Worm (Caenorhabditis elegans) whole organism, mixed stage, embryonic: ENCODE data around the gene Y1A5A.1.

Experiments used
- bed-3 ChIP-seq: fragments of 200-800 bp; sonication (Bioruptor generic); optimal IDR thresholded peaks from 3 replicates; lab custom pipeline; 2018; ENCODE audit warnings: mild to moderate bottlenecking, missing genetic modification characterization, moderate library complexity, missing compliant biosample characterization
- blmp-1 ChIP-seq: fragments of 150-350 bp; optimal IDR thresholded peaks from 2 replicates; lab custom pipeline; 2014; ENCODE audit warnings: missing biosample characterization, missing genetic modification characterization
- ceh-43 ChIP-seq: fragments of 200-800 bp; sonication (Bioruptor generic); optimal IDR thresholded peaks from 2 replicates; lab custom pipeline; 2018; ENCODE audit warnings: mild to moderate bottlenecking, missing genetic modification characterization, moderate library complexity, missing compliant biosample characterization
- ceh-83 ChIP-seq: fragments of 200-800 bp; sonication (Bioruptor generic); optimal IDR thresholded peaks from 2 replicates; lab custom pipeline; 2018; ENCODE audit warnings: mild to moderate bottlenecking, missing genetic modification characterization, missing compliant biosample characterization
- ces-1 ChIP-seq: fragments of 150-350 bp; optimal IDR thresholded peaks from 2 replicates; lab custom pipeline; 2014; ENCODE audit warnings: missing biosample characterization, missing genetic modification reagents, missing genetic modification characterization
- cnd-1 ChIP-seq: fragments of 200-800 bp; sonication (Bioruptor generic); optimal IDR thresholded peaks from 2 replicates; lab custom pipeline; 2018; ENCODE audit warnings: mild to moderate bottlenecking, missing genetic modification characterization, missing compliant biosample characterization
- drap-1 ChIP-seq: fragments of 200-800 bp; sonication (Bioruptor generic); optimal IDR thresholded peaks from 3 replicates; lab custom pipeline; 2018; ENCODE audit warnings: mild to moderate bottlenecking, missing genetic modification characterization, missing compliant biosample characterization
- elt-1 ChIP-seq: sonication (generic microtip); optimal IDR thresholded peaks from 2 replicates; lab custom pipeline; 2017; ENCODE audit warnings: missing genetic modification characterization, mild to moderate bottlenecking, missing compliant biosample characterization, antibody characterized with exemption, moderate library complexity, borderline replicate concordance; ENCODE audit not compliant: insufficient read depth
- elt-3 ChIP-seq: fragments of 150-350 bp; optimal IDR thresholded peaks from 2 replicates; lab custom pipeline; 2014; ENCODE audit warnings: missing biosample characterization, missing genetic modification characterization
- flh-1 ChIP-seq: fragments of 200-800 bp; sonication (Bioruptor generic); optimal IDR thresholded peaks from 2 replicates; lab custom pipeline; 2018; ENCODE audit warnings: mild to moderate bottlenecking, missing genetic modification characterization, moderate library complexity, missing compliant biosample characterization
- hlh-1 ChIP-seq: fragments of 150-350 bp; optimal IDR thresholded peaks from 2 replicates; lab custom pipeline; 2014; ENCODE audit warnings: missing biosample characterization, missing genetic modification reagents, missing genetic modification characterization
- lin-13 ChIP-seq: fragments of 150-350 bp; optimal IDR thresholded peaks from 2 replicates; lab custom pipeline; 2014; ENCODE audit warnings: missing biosample characterization, missing genetic modification characterization
- lin-32 ChIP-seq: fragments of 200-800 bp; sonication (Bioruptor generic); optimal IDR thresholded peaks from 2 replicates; lab custom pipeline; 2018; ENCODE audit warnings: mild to moderate bottlenecking, missing genetic modification characterization, missing compliant biosample characterization
- lsy-2 ChIP-seq: fragments of 150-350 bp; optimal IDR thresholded peaks from 2 replicates; lab custom pipeline; 2014; ENCODE audit warnings: missing biosample characterization, missing genetic modification characterization
- mab-5 ChIP-seq: fragments of 150-350 bp; optimal IDR thresholded peaks from 2 replicates; lab custom pipeline; 2014; ENCODE audit warnings: missing biosample characterization, missing genetic modification characterization
- mep-1 ChIP-seq: fragments of 150-350 bp; optimal IDR thresholded peaks from 2 replicates; lab custom pipeline; 2017; ENCODE audit warnings: missing biosample characterization, missing genetic modification reagents, missing genetic modification characterization, inconsistent platforms
- mls-2 ChIP-seq: sonication (generic microtip); optimal IDR thresholded peaks from 2 replicates; lab custom pipeline; 2016; ENCODE audit warnings: mild to moderate bottlenecking, missing genetic modification characterization, moderate library complexity, missing compliant biosample characterization
- nhr-12 ChIP-seq: fragments of 150-350 bp; optimal IDR thresholded peaks from 2 replicates; lab custom pipeline; 2014; ENCODE audit warnings: missing biosample characterization, missing genetic modification characterization
- nhr-2 ChIP-seq: fragments of 150-350 bp; optimal IDR thresholded peaks from 2 replicates; lab custom pipeline; 2014; ENCODE audit warnings: missing biosample characterization, missing genetic modification characterization
- nhr-237 ChIP-seq: fragments of 150-350 bp; optimal IDR thresholded peaks from 2 replicates; lab custom pipeline; 2014; ENCODE audit warnings: missing biosample characterization, missing genetic modification characterization
- nhr-28 ChIP-seq: fragments of 150-350 bp; optimal IDR thresholded peaks from 2 replicates; lab custom pipeline; 2014; ENCODE audit warnings: missing biosample characterization, missing genetic modification characterization
- nhr-76 ChIP-seq: sonication (generic microtip); optimal IDR thresholded peaks from 2 replicates; lab custom pipeline; 2017; ENCODE audit warnings: missing biosample characterization, missing genetic modification characterization
- pha-4 ChIP-seq: fragments of 150-350 bp; optimal IDR thresholded peaks from 2 replicates; lab custom pipeline; 2018; ENCODE audit warnings: missing biosample characterization, missing genetic modification reagents, missing genetic modification characterization
- sem-2 ChIP-seq: fragments of 200-800 bp; sonication (Bioruptor generic); optimal IDR thresholded peaks from 2 replicates; lab custom pipeline; 2018; ENCODE audit warnings: mild to moderate bottlenecking, missing genetic modification characterization, missing compliant biosample characterization
- snpc-4 ChIP-seq: fragments of 150-350 bp; optimal IDR thresholded peaks from 2 replicates; lab custom pipeline; 2014; ENCODE audit warnings: missing biosample characterization, missing genetic modification characterization
- sptf-1 ChIP-seq: sonication (generic microtip); optimal IDR thresholded peaks from 2 replicates; lab custom pipeline; 2017; ENCODE audit warnings: mild to moderate bottlenecking, missing genetic modification characterization, moderate library complexity, missing compliant biosample characterization
- tbx-8 ChIP-seq: fragments of 200-800 bp; sonication (Bioruptor generic); optimal IDR thresholded peaks from 2 replicates; lab custom pipeline; 2018; ENCODE audit warnings: mild to moderate bottlenecking, missing genetic modification characterization, moderate library complexity, missing compliant biosample characterization
- unc-120 ChIP-seq: sonication (generic microtip); optimal IDR thresholded peaks from 2 replicates; lab custom pipeline; 2017; ENCODE audit warnings: missing genetic modification characterization, missing compliant biosample characterization; ENCODE audit not compliant: poor library complexity, severe bottlenecking
- unc-39 ChIP-seq: fragments of 150-350 bp; optimal IDR thresholded peaks from 2 replicates; lab custom pipeline; 2014; ENCODE audit warnings: missing biosample characterization, missing genetic modification characterization
- unc-62 ChIP-seq: fragments of 150-350 bp; optimal IDR thresholded peaks from 2 replicates; lab custom pipeline; 2014; ENCODE audit warnings: missing biosample characterization, missing genetic modification reagents, missing genetic modification characterization
- zip-8 ChIP-seq: fragments of 150-350 bp; optimal IDR thresholded peaks from 2 replicates; lab custom pipeline; 2014; ENCODE audit warnings: missing biosample characterization, missing genetic modification characterization
- ztf-11 ChIP-seq: fragments of 150-350 bp; optimal IDR thresholded peaks from 2 replicates; lab custom pipeline; 2014; ENCODE audit warnings: missing biosample characterization, missing genetic modification characterization

Gene Y1A5A.1

DNA sequence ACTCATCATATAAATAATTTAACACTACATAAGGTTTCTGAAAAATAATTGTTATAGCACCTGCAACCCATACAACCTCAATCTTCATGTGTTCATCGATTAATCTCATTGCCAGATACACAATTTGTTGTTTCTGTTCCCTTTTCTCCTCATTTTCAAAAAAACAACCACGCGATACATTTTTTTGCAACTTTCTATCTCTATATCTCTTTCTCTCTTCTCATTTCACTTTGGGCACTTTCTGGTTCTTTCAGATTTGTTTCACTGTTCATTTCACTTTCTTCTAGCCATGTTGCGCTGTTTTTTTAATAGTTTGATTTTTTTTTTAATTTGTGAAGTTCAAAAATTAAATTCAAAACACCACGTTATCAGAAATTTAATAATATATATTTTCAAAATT lies 27.3 kb downstream of the Y1A5A.1 start:
- TF ChIP-seq ceh-43 (GFP tag; lab: Kevin White, UChicago) (no peak), blmp-1 (tag; lab: Kevin White, UChicago) (no peak), ceh-83 (GFP tag; lab: Kevin White, UChicago) (no peak), elt-3 (no peak), drap-1 (GFP tag; lab: Kevin White, UChicago) (no peak), mab-5 (tag; lab: Kevin White, UChicago) (no peak), sem-2 (GFP tag; lab: Kevin White, UChicago) (no peak), sptf-1 (no peak), unc-120 (tag; lab: Kevin White, UChicago) (no peak), ztf-11 (tag; lab: Kevin White, UChicago) (no peak), elt-1 (no peak), zip-8 (tag; lab: Kevin White, UChicago) (no peak), pha-4 (tag; lab: Kevin White, UChicago) (no peak)

DNA sequence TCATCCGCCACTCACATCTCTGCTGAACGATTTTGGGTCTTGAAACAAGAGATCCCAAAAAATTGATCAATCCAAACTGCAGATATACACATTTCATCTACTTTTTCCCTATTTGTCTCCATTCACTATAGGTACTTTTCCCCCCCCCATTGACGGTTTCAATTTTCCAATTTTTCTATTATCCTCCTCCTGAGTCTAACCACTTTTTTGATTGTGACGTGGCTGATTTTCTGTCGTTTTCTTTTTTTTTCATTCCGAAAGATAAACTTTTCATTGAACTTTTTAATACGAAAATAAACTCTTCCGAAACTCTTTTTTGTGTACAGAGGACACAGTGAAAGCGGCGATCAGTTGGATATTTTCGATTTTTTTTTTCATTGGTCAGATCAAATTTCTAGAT lies 28.6 kb downstream of the Y1A5A.1 start:
- TF ChIP-seq lsy-2 (tag; lab: Kevin White, UChicago) (no peak), mep-1 (tag; lab: Kevin White, UChicago) (no peak), unc-62 (GFP tag; lab: Kevin White, UChicago) (no peak), sem-2 (GFP tag; lab: Kevin White, UChicago) (no peak), sptf-1 (no peak), nhr-76 (tag; lab: Kevin White, UChicago) (no peak)

DNA sequence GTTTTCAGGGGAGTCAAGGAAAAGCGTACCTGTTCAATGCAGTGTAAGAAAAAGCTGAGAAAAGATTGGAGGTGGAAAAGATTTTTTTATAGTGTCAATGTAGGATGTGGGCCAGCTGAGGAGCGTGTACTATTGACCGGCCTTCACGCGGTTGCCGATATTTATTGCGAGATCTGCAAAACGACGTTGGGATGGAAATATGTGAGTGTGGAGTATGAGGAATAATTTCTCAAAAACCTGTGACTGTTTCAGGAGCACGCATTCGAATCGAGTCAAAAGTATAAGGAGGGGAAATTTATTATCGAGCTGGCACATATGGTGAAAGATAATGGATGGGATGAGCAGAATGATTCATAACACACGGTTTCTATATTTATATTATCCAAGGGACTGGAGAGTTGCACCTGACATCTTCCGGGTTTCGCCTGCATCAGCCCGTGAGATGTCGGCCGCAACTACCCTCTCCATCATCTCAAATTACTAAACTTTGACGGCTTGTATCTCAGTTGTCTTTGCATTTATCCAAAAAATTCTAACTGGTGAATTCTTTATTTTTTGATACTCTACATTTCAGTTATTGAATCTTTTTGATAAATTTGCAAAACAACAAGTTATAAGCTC lies 29.2 kb downstream of the Y1A5A.1 start:
- no peak for TF ChIP-seq nhr-12
- TF ChIP-seq pha-4 (tag; lab: Kevin White, UChicago): no peak
- no peak for TF ChIP-seq lsy-2 (tag; lab: Kevin White, UChicago)
- no peak for TF ChIP-seq elt-3
- TF ChIP-seq snpc-4 (tag; lab: Kevin White, UChicago): no peak
- no peak for TF ChIP-seq lin-32 (GFP tag; lab: Kevin White, UChicago)
- no peak for TF ChIP-seq nhr-76 (tag; lab: Kevin White, UChicago)
- TF ChIP-seq blmp-1 (tag; lab: Kevin White, UChicago): no peak

DNA sequence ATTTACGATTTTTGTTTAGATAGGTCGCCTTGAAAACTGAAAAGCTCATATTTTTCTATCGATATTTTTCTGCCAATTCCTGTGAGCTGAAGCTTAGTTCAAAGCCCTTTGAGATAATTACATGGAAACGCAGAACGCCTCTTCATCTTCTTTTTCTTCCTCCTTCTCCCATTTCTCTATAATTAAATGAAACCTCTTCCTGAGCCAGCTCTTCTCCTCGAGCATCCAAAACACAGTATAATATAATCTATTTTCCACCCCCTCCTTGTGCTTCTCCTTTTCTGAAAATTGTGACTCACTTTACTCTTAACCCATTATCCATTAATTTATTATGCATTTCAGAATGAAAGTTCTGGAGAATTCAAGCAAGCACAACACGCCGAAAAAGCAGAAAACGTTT lies 30.2 kb downstream of the Y1A5A.1 start, which contains the start of gene F37A8.5:
Gene F37A8.5 (plus strand): TSS at position 332 of the 400 bp plus-strand sequence.
- TF ChIP-seq unc-39 (tag; lab: Kevin White, UChicago): no peak
- peak; percentile 77 for TF ChIP-seq ces-1 (GFP tag; lab: Kevin White, UChicago)

DNA sequence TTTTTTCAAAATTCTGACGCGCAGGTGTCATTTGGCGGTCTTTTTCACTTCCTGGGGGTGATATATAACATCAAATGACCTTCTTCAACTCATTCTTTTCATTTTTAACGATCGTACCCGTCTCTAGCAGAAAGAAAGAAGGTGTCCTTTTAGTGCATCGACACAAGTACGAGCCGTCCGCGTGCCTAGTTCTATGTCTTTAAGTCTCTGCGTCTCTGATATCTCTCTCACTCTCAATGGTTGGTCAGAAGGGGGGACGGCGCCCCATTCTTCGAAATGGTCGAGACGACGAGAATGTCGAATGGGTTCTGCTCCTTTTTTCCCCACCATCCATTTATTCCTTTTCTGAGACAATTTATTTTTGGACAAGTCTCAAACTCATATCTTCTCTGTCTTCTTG lies 30.8 kb downstream of the Y1A5A.1 start:
- TF ChIP-seq blmp-1 (tag; lab: Kevin White, UChicago) (no peak), nhr-28 (no peak), mep-1 (tag; lab: Kevin White, UChicago) (no peak), tbx-8 (GFP tag; lab: Kevin White, UChicago) (no peak), lsy-2 (tag; lab: Kevin White, UChicago) (no peak), sptf-1 (no peak), pha-4 (tag; lab: Kevin White, UChicago) (no peak), nhr-76 (tag; lab: Kevin White, UChicago) (no peak), bed-3 (GFP tag; lab: Kevin White, UChicago) (no peak), nhr-2 (tag; lab: Kevin White, UChicago) (no peak), drap-1 (GFP tag; lab: Kevin White, UChicago) (no peak), ces-1 (GFP tag; lab: Kevin White, UChicago) (no peak), mls-2 (tag; lab: Kevin White, UChicago) (no peak), unc-120 (tag; lab: Kevin White, UChicago) (no peak), snpc-4 (tag; lab: Kevin White, UChicago) (no peak), lin-13 (tag; lab: Kevin White, UChicago) (no peak), ceh-83 (GFP tag; lab: Kevin White, UChicago) (no peak), nhr-237 (no peak)
- TF ChIP-seq, all 35 proteins: peak for 0

DNA sequence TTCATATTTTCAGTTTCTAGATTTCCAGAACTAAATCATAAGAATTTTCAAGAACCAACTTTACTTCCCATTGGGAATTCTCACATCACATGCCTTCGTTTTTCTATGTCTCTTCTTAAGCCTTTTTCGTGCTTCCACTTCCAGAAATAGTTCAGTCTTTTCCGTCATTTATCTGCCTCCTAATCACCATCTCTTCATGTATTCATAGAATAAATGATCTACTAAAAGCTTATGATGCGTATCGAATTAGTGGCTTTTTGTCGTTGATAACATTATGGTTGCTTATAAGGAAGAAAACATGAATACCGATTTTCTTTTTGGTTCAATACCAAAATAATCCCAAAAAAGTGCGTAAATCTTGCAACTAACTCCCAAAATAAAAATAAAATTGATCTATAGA lies 31.6 kb downstream of the Y1A5A.1 start:
- TF ChIP-seq elt-3 (no peak), pha-4 (tag; lab: Kevin White, UChicago) (no peak), nhr-12 (no peak), sptf-1 (no peak), zip-8 (tag; lab: Kevin White, UChicago) (no peak), nhr-2 (tag; lab: Kevin White, UChicago) (no peak), ces-1 (GFP tag; lab: Kevin White, UChicago) (no peak), hlh-1 (tag; lab: Kevin White, UChicago) (no peak), flh-1 (GFP tag; lab: Kevin White, UChicago) (no peak), ceh-43 (GFP tag; lab: Kevin White, UChicago) (no peak), unc-39 (tag; lab: Kevin White, UChicago) (no peak), unc-120 (tag; lab: Kevin White, UChicago) (no peak), cnd-1 (tag; lab: Kevin White, UChicago) (no peak)
